Worm (Caenorhabditis elegans): Measurements from ENCODE around the gene pst-1.

DNA sequence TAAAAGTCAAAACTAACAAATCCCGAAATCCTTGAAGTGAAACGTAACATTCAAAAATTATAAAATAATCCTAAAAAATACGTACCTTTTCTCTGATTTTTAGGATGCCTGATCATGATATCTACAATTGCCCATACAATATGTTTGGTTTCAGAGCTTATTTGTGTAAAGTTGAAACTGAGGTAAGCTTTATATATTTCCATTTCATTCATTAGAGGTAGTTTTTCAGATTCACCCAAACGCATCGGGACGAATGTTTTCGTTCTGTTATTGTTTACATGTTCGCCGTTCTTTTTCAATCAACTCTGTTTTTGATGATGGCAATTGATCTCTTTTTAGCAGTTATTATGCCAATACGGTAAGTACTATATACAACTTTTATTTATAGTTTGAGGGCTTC, 15.3 kb upstream of the pst-1 start:
- no peak for TF ChIP-seq B0035.1 (tag; optimal IDR thresholded peaks at IDR 0.05)
- no peak for TF ChIP-seq lin-35 (GFP tag; optimal IDR thresholded peaks at IDR 0.05)
- no peak for TF ChIP-seq xnd-1 (tag; optimal IDR thresholded peaks at IDR 0.05)
- TF ChIP-seq ama-1 (optimal IDR thresholded peaks at IDR 0.05), result no peak
- TF ChIP-seq ama-1 (GFP tag; optimal IDR thresholded peaks at IDR 0.05), result no peak
- TF ChIP-seq unc-62 (GFP tag; optimal IDR thresholded peaks at IDR 0.05), result no peak
- TF ChIP-seq nfya-1 (tag; optimal IDR thresholded peaks at IDR 0.05; ENCODE audit: borderline replicate concordance, insufficient read depth), result no peak
- TF ChIP-seq ceh-40 (GFP tag; IDR thresholded peaks at IDR 0.05), result no peak
- TF ChIP-seq dpl-1 (GFP tag; optimal IDR thresholded peaks at IDR 0.05), result no peak

Data from whole organism, young adult.